Worm (Caenorhabditis elegans) whole organism, mixed stage, embryonic: ENCODE measurements around the gene pat-3.

Experiments used
- elt-3 ChIP-seq: fragments of 150-350 bp; optimal IDR thresholded peaks from 2 replicates; lab custom pipeline; 2014; ENCODE audit warnings: missing biosample characterization, missing genetic modification characterization
- hlh-1 ChIP-seq: fragments of 150-350 bp; optimal IDR thresholded peaks from 2 replicates; lab custom pipeline; 2014; ENCODE audit warnings: missing biosample characterization, missing genetic modification reagents, missing genetic modification characterization
- nhr-12 ChIP-seq: fragments of 150-350 bp; optimal IDR thresholded peaks from 2 replicates; lab custom pipeline; 2014; ENCODE audit warnings: missing biosample characterization, missing genetic modification characterization
- nhr-28 ChIP-seq: fragments of 150-350 bp; optimal IDR thresholded peaks from 2 replicates; lab custom pipeline; 2014; ENCODE audit warnings: missing biosample characterization, missing genetic modification characterization
- pha-4 ChIP-seq: fragments of 150-350 bp; optimal IDR thresholded peaks from 2 replicates; lab custom pipeline; 2018; ENCODE audit warnings: missing biosample characterization, missing genetic modification reagents, missing genetic modification characterization
- snpc-4 ChIP-seq: fragments of 150-350 bp; optimal IDR thresholded peaks from 2 replicates; lab custom pipeline; 2014; ENCODE audit warnings: missing biosample characterization, missing genetic modification characterization
- tbx-8 ChIP-seq: fragments of 200-800 bp; sonication (Bioruptor generic); optimal IDR thresholded peaks from 2 replicates; lab custom pipeline; 2018; ENCODE audit warnings: mild to moderate bottlenecking, missing genetic modification characterization, moderate library complexity, missing compliant biosample characterization
- unc-62 ChIP-seq: fragments of 150-350 bp; optimal IDR thresholded peaks from 2 replicates; lab custom pipeline; 2014; ENCODE audit warnings: missing biosample characterization, missing genetic modification reagents, missing genetic modification characterization

DNA sequence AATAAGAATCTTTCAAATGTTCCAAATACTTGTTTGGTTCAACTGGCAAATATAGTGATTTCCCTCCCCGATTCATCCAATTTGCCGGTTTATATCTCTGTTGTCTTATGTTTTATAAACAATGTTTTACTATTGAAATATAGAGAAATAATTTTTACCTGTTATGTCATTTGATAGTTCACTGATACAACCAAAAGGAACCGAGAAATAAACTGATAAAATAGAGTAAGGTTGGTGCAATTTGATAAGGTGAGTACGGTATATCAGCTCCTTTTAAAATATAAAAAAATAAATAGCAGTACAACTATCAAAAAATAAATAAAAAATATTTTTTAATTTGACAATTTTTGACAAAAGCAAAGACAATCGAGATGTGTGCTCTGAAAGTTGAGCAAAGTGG is 12.9 kb upstream of the pat-3 start:
- TF ChIP-seq unc-62 (GFP tag; lab: Kevin White, UChicago), result no peak
- TF ChIP-seq pha-4, result no peak
- TF ChIP-seq nhr-12, result no peak
- TF ChIP-seq elt-3 (tag; lab: Kevin White, UChicago), result no peak
- TF ChIP-seq nhr-28 (tag; lab: Kevin White, UChicago), result no peak
- TF ChIP-seq tbx-8 (GFP tag; lab: Kevin White, UChicago), result no peak
- TF ChIP-seq snpc-4, result no peak
- TF ChIP-seq hlh-1 (tag; lab: Kevin White, UChicago), result no peak
